Worm (Caenorhabditis elegans): Measurements from ENCODE around the gene sre-27.

DNA sequence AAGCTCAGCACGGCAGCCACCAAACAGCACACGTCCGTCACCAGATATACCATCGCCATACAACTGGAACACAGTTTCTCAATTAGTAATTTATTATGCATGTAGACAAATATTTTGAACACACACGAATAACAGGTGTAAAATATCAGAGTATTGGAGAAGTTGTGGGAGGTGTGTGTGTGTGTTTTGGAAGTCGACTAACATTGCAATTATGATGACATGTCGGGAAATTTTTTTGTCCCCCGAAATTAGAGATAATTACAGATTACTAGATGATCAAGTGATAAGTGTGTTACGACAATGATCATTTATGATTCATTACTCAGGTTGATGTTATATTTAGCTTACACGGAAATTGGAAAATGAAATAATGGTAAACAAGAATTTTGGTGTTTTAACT, 12.3 kb upstream of the sre-27 start, which contains the start of gene Y57A10C.8:
- TF ChIP-seq unc-62 (GFP tag; optimal IDR thresholded peaks at IDR 0.05) (no peak), ces-1 (GFP tag; optimal IDR thresholded peaks at IDR 0.05) (no peak), unc-120 (tag; optimal IDR thresholded peaks at IDR 0.05; ENCODE audit: poor library complexity, severe bottlenecking) (no peak), nhr-237 (tag; optimal IDR thresholded peaks at IDR 0.05) (no peak), unc-39 (tag; optimal IDR thresholded peaks at IDR 0.05) (no peak), elt-1 (tag; optimal IDR thresholded peaks at IDR 0.05; ENCODE audit: borderline replicate concordance, insufficient read depth) (no peak), nhr-28 (tag; optimal IDR thresholded peaks at IDR 0.05) (no peak)
